Worm (Caenorhabditis elegans) whole organism, L1 larva: ENCODE measurements around the gene flp-7.
A peak's percentile ranks its signal among the peaks of the same experiment; 100 is the strongest.

Experiments used
- Y116A8C.19 ChIP-seq: sonication (generic microtip); optimal IDR thresholded peaks from 2 replicates; lab custom pipeline; 2016; ENCODE audit warnings: missing compliant biosample characterization, missing genetic modification characterization, borderline replicate concordance
- ama-1 ChIP-seq: fragments of 150-350 bp; optimal IDR thresholded peaks from 2 replicates; lab custom pipeline; 2014
- blmp-1 ChIP-seq: fragments of 150-350 bp; optimal IDR thresholded peaks from 2 replicates; lab custom pipeline; 2014; ENCODE audit warnings: missing biosample characterization, missing genetic modification characterization
- ceh-82 ChIP-seq, 3 experiments: fragments of 150-350 bp in 1 of 3; sonication (generic microtip) in 2 of 3; optimal IDR thresholded peaks; 2 replicates each; lab custom pipeline; 2014 to 2017; ENCODE audit warnings: missing biosample characterization in 3 of 3, missing genetic modification characterization in 3 of 3
- ceh-88 ChIP-seq: fragments of 200-800 bp; sonication (Bioruptor generic); IDR thresholded peaks from 2 replicates; pipeline ENCODE4 v1.3.6; 2022; ENCODE audit warnings: missing genetic modification characterization, missing compliant biosample characterization
- efl-3 ChIP-seq: fragments of 200-800 bp; sonication (Bioruptor generic); optimal IDR thresholded peaks from 2 replicates; lab custom pipeline; 2018; ENCODE audit warnings: mild to moderate bottlenecking, missing genetic modification characterization, missing compliant biosample characterization
- egl-13 ChIP-seq: sonication (generic microtip); optimal IDR thresholded peaks from 2 replicates; lab custom pipeline; 2016; ENCODE audit warnings: missing genotype, missing genetic modification reagents, missing genetic modification characterization, missing compliant biosample characterization
- egl-27 ChIP-seq, 2 experiments: fragments of 150-350 bp in 1 of 2; sonication (generic microtip); optimal IDR thresholded peaks; 3 replicates each; lab custom pipeline; 2017 to 2018; ENCODE audit warnings: missing biosample characterization in 2 of 2, missing genetic modification characterization in 2 of 2, missing genetic modification reagents in 2 of 2
- elt-3 ChIP-seq, 6 experiments: fragments of 150-350 bp in 1 of 6; sonication (generic microtip); optimal IDR thresholded peaks; 2 replicates each; lab custom pipeline; 2017 to 2018; ENCODE audit warnings: missing biosample characterization in 6 of 6, missing genetic modification characterization in 6 of 6, inconsistent platforms in 1 of 6
- fkh-4 ChIP-seq: sonication (generic microtip); optimal IDR thresholded peaks from 2 replicates; lab custom pipeline; 2016; ENCODE audit warnings: missing compliant biosample characterization, missing genetic modification characterization, borderline replicate concordance
- hlh-17 ChIP-seq: fragments of 200-800 bp; sonication (Bioruptor generic); optimal IDR thresholded peaks from 2 replicates; lab custom pipeline; 2018; ENCODE audit warnings: missing genetic modification characterization, mild to moderate bottlenecking, missing compliant biosample characterization, moderate library complexity, borderline replicate concordance
- hlh-4 ChIP-seq: sonication (generic microtip); optimal IDR thresholded peaks from 2 replicates; lab custom pipeline; 2016; ENCODE audit warnings: mild to moderate bottlenecking, missing genetic modification characterization, missing compliant biosample characterization
- lin-13 ChIP-seq: fragments of 150-350 bp; optimal IDR thresholded peaks from 2 replicates; lab custom pipeline; 2014; ENCODE audit warnings: missing biosample characterization, missing genetic modification reagents, missing genetic modification characterization
- lin-14 ChIP-seq: fragments of 200-800 bp; sonication (Bioruptor generic); optimal IDR thresholded peaks from 2 replicates; lab custom pipeline; 2018; ENCODE audit warnings: mild to moderate bottlenecking, missing genetic modification characterization, moderate library complexity, missing compliant biosample characterization
- lin-35 ChIP-seq, 2 experiments: fragments of 150-350 bp; optimal IDR thresholded peaks; 2 replicates each; lab custom pipeline; 2014; ENCODE audit warnings: missing biosample characterization in 2 of 2, missing genetic modification characterization in 2 of 2, missing genetic modification reagents in 2 of 2
- lin-39 ChIP-seq: fragments of 150-350 bp; optimal IDR thresholded peaks from 2 replicates; lab custom pipeline; 2014; ENCODE audit warnings: missing biosample characterization, missing genetic modification reagents, missing genetic modification characterization
- lir-3 ChIP-seq: sonication (generic microtip); optimal IDR thresholded peaks from 2 replicates; lab custom pipeline; 2016; ENCODE audit warnings: mild to moderate bottlenecking, missing genetic modification characterization, moderate library complexity, missing compliant biosample characterization; ENCODE audit not compliant: poor library complexity
- lsy-2 ChIP-seq, 2 experiments: fragments of 150-350 bp; optimal IDR thresholded peaks; 2 replicates each; lab custom pipeline; 2014; ENCODE audit warnings: missing biosample characterization in 2 of 2, missing genetic modification characterization in 2 of 2
- mab-9 ChIP-seq: fragments of 200-800 bp; sonication (Bioruptor generic); IDR thresholded peaks from 2 replicates; pipeline ENCODE4 v1.3.6; 2022; ENCODE audit warnings: missing genetic modification reagents, missing genetic modification characterization, missing compliant biosample characterization
- mep-1 ChIP-seq: fragments of 150-350 bp; optimal IDR thresholded peaks from 2 replicates; lab custom pipeline; 2014; ENCODE audit warnings: missing biosample characterization, missing genetic modification characterization
- nhr-19 ChIP-seq: fragments of 200-800 bp; sonication (Bioruptor generic); conservative IDR thresholded peaks from 2 replicates; pipeline ENCODE4 v1.3.6; 2022; ENCODE audit warnings: missing genetic modification characterization, missing compliant biosample characterization
- nhr-20 ChIP-seq: sonication (generic microtip); optimal IDR thresholded peaks from 2 replicates; lab custom pipeline; 2016; ENCODE audit warnings: mild to moderate bottlenecking, missing genetic modification characterization, missing compliant biosample characterization
- nhr-237 ChIP-seq: fragments of 150-350 bp; optimal IDR thresholded peaks from 2 replicates; lab custom pipeline; 2014; ENCODE audit warnings: missing biosample characterization, missing genetic modification characterization
- nhr-71 ChIP-seq: sonication (generic microtip); optimal IDR thresholded peaks from 2 replicates; lab custom pipeline; 2016; ENCODE audit warnings: mild to moderate bottlenecking, missing genetic modification characterization, moderate library complexity, missing compliant biosample characterization
- nhr-76 ChIP-seq: sonication (generic microtip); optimal IDR thresholded peaks from 2 replicates; lab custom pipeline; 2017; ENCODE audit warnings: missing biosample characterization, missing genetic modification characterization
- nhr-84 ChIP-seq: sonication (generic microtip); optimal IDR thresholded peaks from 2 replicates; lab custom pipeline; 2017; ENCODE audit warnings: missing biosample characterization, missing genetic modification characterization
- nhr-85 ChIP-seq: sonication (generic microtip); peaks from one replicate; lab custom pipeline; 2016; ENCODE audit warnings: missing genetic modification characterization, inconsistent platforms, missing compliant biosample characterization
- nhr-90 ChIP-seq: sonication (generic microtip); optimal IDR thresholded peaks from 2 replicates; lab custom pipeline; 2016; ENCODE audit warnings: mild to moderate bottlenecking, missing genetic modification characterization, missing compliant biosample characterization; ENCODE audit not compliant: poor library complexity
- pag-3 ChIP-seq: sonication (generic microtip); optimal IDR thresholded peaks from 2 replicates; lab custom pipeline; 2017; ENCODE audit warnings: missing genetic modification characterization, mild to moderate bottlenecking, missing compliant biosample characterization, antibody characterized with exemption, borderline replicate concordance; ENCODE audit not compliant: insufficient read depth
- pqm-1 ChIP-seq: sonication (generic microtip); optimal IDR thresholded peaks from 3 replicates; lab custom pipeline; 2017; ENCODE audit warnings: missing biosample characterization, missing genetic modification characterization
- rnt-1 ChIP-seq: sonication (generic microtip); optimal IDR thresholded peaks from 2 replicates; lab custom pipeline; 2016; ENCODE audit warnings: mild to moderate bottlenecking, missing genetic modification characterization, moderate library complexity, missing compliant biosample characterization
- skn-1 ChIP-seq: fragments of 150-350 bp; optimal IDR thresholded peaks from 2 replicates; lab custom pipeline; 2014; ENCODE audit warnings: missing biosample characterization, missing genetic modification characterization
- snu-23 ChIP-seq: sonication (generic microtip); optimal IDR thresholded peaks from 2 replicates; lab custom pipeline; 2016; ENCODE audit warnings: missing genetic modification characterization, missing compliant biosample characterization
- swsn-7 ChIP-seq: sonication (generic microtip); optimal IDR thresholded peaks from 2 replicates; lab custom pipeline; 2016; ENCODE audit warnings: missing genetic modification characterization, missing compliant biosample characterization
- tlp-1 ChIP-seq: fragments of 150-350 bp; optimal IDR thresholded peaks from 2 replicates; lab custom pipeline; 2014; ENCODE audit warnings: missing biosample characterization, missing genetic modification characterization
- unc-86 ChIP-seq: sonication (generic microtip); optimal IDR thresholded peaks from 2 replicates; lab custom pipeline; 2016; ENCODE audit warnings: missing genetic modification characterization, missing compliant biosample characterization
- ztf-11 ChIP-seq, 2 experiments: sonication (generic microtip); optimal IDR thresholded peaks; 2 replicates each; lab custom pipeline; 2016 to 2017; ENCODE audit warnings: missing genetic modification characterization in 2 of 2, missing biosample characterization in 1 of 2, missing compliant biosample characterization in 1 of 2
- ztf-4 ChIP-seq: fragments of 150-350 bp; optimal IDR thresholded peaks from 2 replicates; lab custom pipeline; 2014; ENCODE audit warnings: missing biosample characterization, missing genetic modification characterization

The flp-7 gene

DNA sequence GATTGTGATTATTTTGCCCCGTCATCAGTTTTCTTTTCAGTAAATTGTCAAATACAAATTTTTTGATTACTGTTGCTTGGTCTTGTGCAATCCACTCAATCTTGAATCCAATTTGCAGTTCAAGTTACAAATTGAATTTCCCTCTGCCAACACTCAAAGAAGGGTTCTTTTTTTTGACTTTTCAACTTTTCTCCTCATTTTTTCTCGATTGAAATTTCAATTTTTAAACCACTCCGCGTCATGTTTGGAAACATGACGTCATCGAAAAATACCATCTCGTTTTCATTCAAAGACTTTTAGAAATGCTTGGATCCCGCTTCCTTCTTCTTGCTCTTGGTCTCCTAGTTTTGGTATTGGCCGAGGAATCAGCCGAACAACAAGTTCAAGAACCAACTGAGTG, at the start of gene flp-7:
Gene flp-7, plus strand, starts transcription at position 301 of the 400 bp plus-strand sequence.
- TF ChIP-seq hlh-17 (no peak), nhr-90 (tag; lab: Kevin White, UChicago) (no peak), lir-3 (tag; lab: Kevin White, UChicago) (no peak), lin-14 (GFP tag; lab: Kevin White, UChicago) (no peak)

DNA sequence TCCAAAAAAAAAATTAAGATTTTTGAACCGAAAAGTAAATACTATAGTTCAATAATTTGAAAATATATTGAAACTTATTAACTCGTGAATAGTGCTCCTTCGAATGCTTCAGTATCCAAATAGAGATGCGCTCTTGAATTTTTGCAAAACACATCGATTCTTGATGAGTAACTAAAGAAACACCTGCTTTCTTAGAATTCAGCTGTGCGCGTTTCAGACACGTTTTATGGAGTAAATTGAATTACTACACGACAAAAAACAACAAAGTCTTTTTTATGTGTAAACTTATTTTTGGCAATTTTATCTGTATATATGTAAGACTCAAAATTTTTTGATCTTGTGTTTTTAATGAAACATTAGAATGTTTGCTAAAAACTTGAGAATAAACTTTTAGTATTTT, 49.1 kb upstream of the flp-7 start:
- no peak for TF ChIP-seq mab-9 (GFP tag; lab: Robert Waterston, UW)
- no peak for TF ChIP-seq nhr-84 (tag; lab: Kevin White, UChicago)
- TF ChIP-seq hlh-17: no peak
- TF ChIP-seq nhr-76 (tag; lab: Kevin White, UChicago): no peak
- TF ChIP-seq lin-13 (GFP tag; lab: Kevin White, UChicago): no peak
- no peak for TF ChIP-seq unc-86 (tag; lab: Kevin White, UChicago)
- no peak for TF ChIP-seq swsn-7 (tag; lab: Kevin White, UChicago)
- TF ChIP-seq hlh-4 (tag; lab: Kevin White, UChicago): peak; percentile 95

- no peak for TF ChIP-seq nhr-237 (tag; lab: Kevin White, UChicago)
- TF ChIP-seq nhr-85 (tag; lab: Kevin White, UChicago): peak; percentile 56
- peak; percentile 43 for TF ChIP-seq ztf-4 (tag; lab: Kevin White, UChicago)
- no peak for TF ChIP-seq ceh-82 (tag; optimal IDR thresholded peaks at IDR 0.05; lab: Kevin White, UChicago)
- TF ChIP-seq rnt-1 (tag; lab: Kevin White, UChicago): peak; percentile 44
- TF ChIP-seq lsy-2 (tag; optimal IDR thresholded peaks at IDR 0.05; lab: Kevin White, UChicago): peak in 1 of 2 experiments; percentile 28
- peak; percentile 79 for TF ChIP-seq nhr-71 (tag; lab: Kevin White, UChicago)
- peak; percentile 86 for TF ChIP-seq lin-14 (GFP tag; lab: Kevin White, UChicago)
- TF ChIP-seq nhr-19 (GFP tag; lab: Robert Waterston, UW): peak; percentile 40
- TF ChIP-seq egl-27 (tag; optimal IDR thresholded peaks at IDR 0.05; lab: Kevin White, UChicago): no peak
- peak; percentile 49 for TF ChIP-seq snu-23
- TF ChIP-seq hlh-4 (tag; lab: Kevin White, UChicago): peak; percentile 43
- peak in 1 of 6 experiments; percentile 64 for TF ChIP-seq elt-3 (tag; optimal IDR thresholded peaks at IDR 0.05; lab: Kevin White, UChicago)
- peak; percentile 12 for TF ChIP-seq lir-3 (tag; lab: Kevin White, UChicago)
- TF ChIP-seq ceh-88 (GFP tag; lab: Robert Waterston, UW): no peak
- peak; percentile 40 for TF ChIP-seq nhr-20
- TF ChIP-seq efl-3 (GFP tag; lab: Kevin White, UChicago): no peak
- peak; percentile 6 for TF ChIP-seq lin-39
- TF ChIP-seq ztf-11 (tag; optimal IDR thresholded peaks at IDR 0.05; lab: Kevin White, UChicago): no peak
- peak; percentile 37 for TF ChIP-seq blmp-1 (tag; lab: Kevin White, UChicago)
- TF ChIP-seq lin-13 (GFP tag; lab: Kevin White, UChicago): peak; percentile 18
- TF ChIP-seq skn-1: no peak
- peak in 1 of 2 experiments; percentile 47 for TF ChIP-seq lin-35 (GFP tag; optimal IDR thresholded peaks at IDR 0.05; lab: Kevin White, UChicago)
- TF ChIP-seq egl-13 (tag; lab: Kevin White, UChicago): no peak
Observed at ce11 chrX:5837035-5837434, 48.6 kb upstream of the flp-7 start.

- TF ChIP-seq pqm-1 (tag; lab: Kevin White, UChicago): no peak
- TF ChIP-seq Y116A8C.19 (tag; lab: Kevin White, UChicago): no peak
- TF ChIP-seq mep-1 (tag; lab: Kevin White, UChicago): no peak
- TF ChIP-seq ama-1 (lab: Kevin White, UChicago): no peak
- no peak for TF ChIP-seq fkh-4 (tag; lab: Kevin White, UChicago)
- TF ChIP-seq tlp-1 (tag; lab: Kevin White, UChicago): no peak
- no peak for TF ChIP-seq pag-3 (tag; lab: Kevin White, UChicago)
- no peak for TF ChIP-seq mab-9 (GFP tag; lab: Robert Waterston, UW)
- no peak for TF ChIP-seq lin-39
- no peak for TF ChIP-seq swsn-7 (tag; lab: Kevin White, UChicago)
Observed at ce11 chrX:5839143-5839542, 46.5 kb upstream of the flp-7 start.
